Worm (Caenorhabditis elegans): ENCODE results near the gene C01B10.9.

ce11 chrIV:6653663-6654201 lies 21.7 kb downstream of the C01B10.9 start:
- TF ChIP-seq unc-39 (tag; optimal IDR thresholded peaks at IDR 0.05) (no peak), nhr-237 (tag; optimal IDR thresholded peaks at IDR 0.05) (no peak), pha-4 (tag; optimal IDR thresholded peaks at IDR 0.05) (no peak), nhr-12 (tag; optimal IDR thresholded peaks at IDR 0.05) (no peak), lin-32 (GFP tag; optimal IDR thresholded peaks at IDR 0.05) (no peak), elt-1 (tag; optimal IDR thresholded peaks at IDR 0.05; ENCODE audit: borderline replicate concordance, insufficient read depth) (no peak), lin-13 (tag; optimal IDR thresholded peaks at IDR 0.05) (no peak), nhr-28 (tag; optimal IDR thresholded peaks at IDR 0.05) (no peak), snpc-4 (tag; optimal IDR thresholded peaks at IDR 0.05) (no peak), mls-2 (tag; optimal IDR thresholded peaks at IDR 0.05) (no peak)

Measured in whole organism, mixed stage, embryonic.